Worm (Caenorhabditis elegans): ENCODE data around the gene Y48G9A.9.

ce11 chrIII:2049825-2050224 is 42.7 kb upstream of the Y48G9A.9 start:
- TF ChIP-seq W03F9.2 (tag; optimal IDR thresholded peaks at IDR 0.05) (no peak), dao-5 (tag; optimal IDR thresholded peaks at IDR 0.05) (no peak)
